Fruit fly (Drosophila melanogaster) whole organism, embryonic: ENCODE results near the gene CG14965.
A peak's percentile ranks its signal among the peaks of the same experiment; 100 is the strongest.

Experiments
- Atf6 ChIP-seq: fragments of 200-800 bp; sonication (Bioruptor generic); IDR thresholded peaks from 2 replicates; pipeline ENCODE4 v1.3.6; 2022; ENCODE audit warnings: missing biosample characterization, missing genetic modification characterization
- CG11695 ChIP-seq: fragments of 200-800 bp; sonication (Bioruptor generic); IDR thresholded peaks from 3 replicates; pipeline ENCODE4 v1.3.6; 2022; ENCODE audit warnings: missing biosample characterization, missing genetic modification characterization
- CG11696 ChIP-seq: fragments of 200-800 bp; sonication (Bioruptor generic); IDR thresholded peaks from 2 replicates; pipeline ENCODE4 v1.3.6; 2022; ENCODE audit warnings: missing biosample characterization, missing genetic modification characterization
- CG13424 ChIP-seq: fragments of 200-800 bp; sonication (Bioruptor generic); optimal IDR thresholded peaks from 2 replicates; lab custom pipeline; 2019; ENCODE audit warnings: missing biosample characterization, mild to moderate bottlenecking, missing genetic modification characterization, moderate library complexity
- CG14441 ChIP-seq: fragments of 200-800 bp; sonication (Bioruptor generic); IDR thresholded peaks from 2 replicates; pipeline ENCODE4 v1.3.6; 2022; ENCODE audit warnings: missing biosample characterization, missing genetic modification characterization
- CG14860 ChIP-seq: fragments of 200-800 bp; sonication (Bioruptor generic); IDR thresholded peaks from 3 replicates; pipeline ENCODE4 v1.3.6; 2022; ENCODE audit warnings: missing biosample characterization, missing genetic modification characterization; ENCODE audit not compliant: partially characterized antibody
- CG15601 ChIP-seq: fragments of 200-800 bp; sonication (Bioruptor generic); optimal IDR thresholded peaks from 3 replicates; lab custom pipeline; 2019; ENCODE audit warnings: missing biosample characterization, mild to moderate bottlenecking, missing genetic modification characterization, moderate library complexity
- CG1602 ChIP-seq: fragments of 200-800 bp; sonication (Bioruptor generic); optimal IDR thresholded peaks from 3 replicates; lab custom pipeline; 2016; ENCODE audit warnings: missing biosample characterization, missing genetic modification characterization
- CG17359 ChIP-seq: fragments of 200-800 bp; sonication (Bioruptor generic); optimal IDR thresholded peaks from 3 replicates; lab custom pipeline; 2018; ENCODE audit warnings: missing biosample characterization, mild to moderate bottlenecking, missing genetic modification characterization, moderate library complexity
- CG17568 ChIP-seq: fragments of 200-800 bp; sonication (Bioruptor generic); optimal IDR thresholded peaks from 2 replicates; lab custom pipeline; 2018; ENCODE audit warnings: missing biosample characterization, mild to moderate bottlenecking, missing genetic modification characterization, moderate library complexity
- CG2120 ChIP-seq: fragments of 200-800 bp; sonication (Bioruptor generic); optimal IDR thresholded peaks from 3 replicates; lab custom pipeline; 2016; ENCODE audit warnings: missing biosample characterization, missing genetic modification characterization
- CG2199 ChIP-seq: fragments of 200-800 bp; sonication (Bioruptor generic); IDR thresholded peaks from 3 replicates; pipeline ENCODE4 v1.3.6; 2022; ENCODE audit warnings: missing biosample characterization, missing genetic modification characterization
- CG31365 ChIP-seq: fragments of 200-800 bp; sonication (Bioruptor generic); optimal IDR thresholded peaks from 2 replicates; lab custom pipeline; 2018; ENCODE audit warnings: missing biosample characterization, mild to moderate bottlenecking, missing genetic modification characterization
- CG31388 ChIP-seq: fragments of 200-800 bp; sonication (Bioruptor generic); optimal IDR thresholded peaks from 2 replicates; lab custom pipeline; 2016; ENCODE audit warnings: missing biosample characterization, missing genetic modification characterization
- CG4282 ChIP-seq: fragments of 200-800 bp; sonication (Bioruptor generic); optimal IDR thresholded peaks from 2 replicates; lab custom pipeline; 2016; ENCODE audit warnings: missing biosample characterization, missing genetic modification characterization
- CG4707 ChIP-seq: fragments of 200-800 bp; sonication (Bioruptor generic); optimal IDR thresholded peaks from 2 replicates; lab custom pipeline; 2018; ENCODE audit warnings: missing biosample characterization, mild to moderate bottlenecking, missing genetic modification characterization, moderate library complexity
- CG4854 ChIP-seq: fragments of 200-800 bp; sonication (Bioruptor generic); optimal IDR thresholded peaks from 2 replicates; lab custom pipeline; 2016; ENCODE audit warnings: missing biosample characterization, missing genetic modification characterization, inconsistent platforms
- CG5245 ChIP-seq: fragments of 200-800 bp; sonication (Bioruptor generic); optimal IDR thresholded peaks from 3 replicates; lab custom pipeline; 2016; ENCODE audit warnings: missing biosample characterization, missing genetic modification characterization
- CG6175 ChIP-seq: fragments of 200-800 bp; sonication (Bioruptor generic); IDR thresholded peaks from 3 replicates; pipeline ENCODE4 v1.3.6; 2022; ENCODE audit warnings: missing biosample characterization, missing genetic modification characterization
- CG8089 ChIP-seq: fragments of 200-800 bp; sonication (Bioruptor generic); optimal IDR thresholded peaks from 3 replicates; lab custom pipeline; 2016; ENCODE audit warnings: missing biosample characterization, missing genetic modification characterization
- Dad ChIP-seq: fragments of 200-800 bp; sonication (Bioruptor generic); optimal IDR thresholded peaks from 3 replicates; lab custom pipeline; 2016; ENCODE audit warnings: missing biosample characterization, missing genetic modification characterization
- Elba2 ChIP-seq: fragments of 200-800 bp; sonication (Bioruptor generic); optimal IDR thresholded peaks from 3 replicates; lab custom pipeline; 2016; ENCODE audit warnings: missing biosample characterization, missing genetic modification characterization
- Fer2 ChIP-seq: fragments of 200-800 bp; sonication (Bioruptor generic); optimal IDR thresholded peaks from 2 replicates; lab custom pipeline; 2018; ENCODE audit warnings: missing biosample characterization, mild to moderate bottlenecking, missing genetic modification characterization, moderate library complexity
- H15 ChIP-seq: fragments of 200-800 bp; sonication (Bioruptor generic); IDR thresholded peaks from 3 replicates; pipeline ENCODE4 v1.3.6; 2022; ENCODE audit warnings: missing biosample characterization, missing genetic modification characterization
- H2.0 ChIP-seq: fragments of 200-800 bp; sonication (Bioruptor generic); IDR thresholded peaks from 2 replicates; pipeline ENCODE4 v1.3.6; 2022; ENCODE audit warnings: missing biosample characterization, missing genetic modification characterization
- HHEX ChIP-seq: fragments of 200-800 bp; sonication (Bioruptor generic); optimal IDR thresholded peaks from 3 replicates; lab custom pipeline; 2017; ENCODE audit warnings: missing biosample characterization, mild to moderate bottlenecking, missing genetic modification characterization, missing genetic modification reagents
- HmgZ ChIP-seq: fragments of 200-800 bp; sonication (Bioruptor generic); optimal IDR thresholded peaks from 2 replicates; lab custom pipeline; 2018; ENCODE audit warnings: missing biosample characterization, mild to moderate bottlenecking, missing genetic modification characterization
- Lhr ChIP-seq: fragments of 200-800 bp; sonication (Bioruptor generic); optimal IDR thresholded peaks from 3 replicates; lab custom pipeline; 2017; ENCODE audit warnings: mild to moderate bottlenecking, missing biosample characterization, missing genetic modification reagents, missing genetic modification characterization
- Optix ChIP-seq: fragments of 200-800 bp; sonication (Bioruptor generic); IDR thresholded peaks from 3 replicates; pipeline ENCODE4 v1.3.6; 2022; ENCODE audit warnings: missing biosample characterization, missing genetic modification characterization
- Ravus ChIP-seq: fragments of 200-800 bp; sonication (Bioruptor generic); IDR thresholded peaks from 2 replicates; pipeline ENCODE4 v1.3.6; 2022; ENCODE audit warnings: missing biosample characterization, missing genetic modification characterization
- Sry-β ChIP-seq: fragments of 200-800 bp; sonication (Bioruptor generic); optimal IDR thresholded peaks from 2 replicates; lab custom pipeline; 2018; ENCODE audit warnings: missing biosample characterization, mild to moderate bottlenecking, missing genetic modification characterization, moderate library complexity
- Taf1 ChIP-seq: fragments of 200-800 bp; sonication (Bioruptor generic); IDR thresholded peaks from 2 replicates; pipeline ENCODE4 v1.3.6; 2022; ENCODE audit warnings: missing biosample characterization, missing genetic modification characterization
- Xrp1 ChIP-seq: fragments of 200-800 bp; sonication (Bioruptor generic); IDR thresholded peaks from 2 replicates; pipeline ENCODE4 v1.3.6; 2022; ENCODE audit warnings: missing biosample characterization, missing genetic modification characterization
- bab2 ChIP-seq: fragments of 200-800 bp; sonication (Bioruptor generic); optimal IDR thresholded peaks from 2 replicates; lab custom pipeline; 2016; ENCODE audit warnings: missing biosample characterization, missing genetic modification characterization
- esg ChIP-seq: fragments of 200-800 bp; sonication (Bioruptor generic); conservative IDR thresholded peaks from 2 replicates; pipeline ENCODE4 v1.3.6; 2022; ENCODE audit warnings: missing biosample characterization, missing genetic modification characterization
- exex ChIP-seq: fragments of 200-800 bp; sonication (Bioruptor generic); optimal IDR thresholded peaks from 4 replicates; lab custom pipeline; 2018; ENCODE audit warnings: missing biosample characterization, mild to moderate bottlenecking, missing genetic modification characterization, moderate library complexity
- her ChIP-seq: fragments of 200-800 bp; sonication (Bioruptor generic); optimal IDR thresholded peaks from 2 replicates; lab custom pipeline; 2016; ENCODE audit warnings: missing biosample characterization, missing genetic modification characterization
- inv ChIP-seq: fragments of 200-800 bp; sonication (Bioruptor generic); IDR thresholded peaks from 2 replicates; pipeline ENCODE4 v1.3.6; 2022; ENCODE audit warnings: missing biosample characterization, missing genetic modification characterization; ENCODE audit not compliant: partially characterized antibody
- jigr1 ChIP-seq: fragments of 200-800 bp; sonication (Bioruptor generic); IDR thresholded peaks from 3 replicates; pipeline ENCODE4 v1.3.6; 2022; ENCODE audit warnings: missing biosample characterization, missing genetic modification characterization
- kay ChIP-seq: fragments of 200-800 bp; sonication (Bioruptor generic); optimal IDR thresholded peaks from 2 replicates; lab custom pipeline; 2016; ENCODE audit warnings: missing biosample characterization, missing genetic modification characterization
- ken ChIP-seq: fragments of 200-800 bp; sonication (Bioruptor generic); IDR thresholded peaks from 3 replicates; pipeline ENCODE4 v1.3.6; 2022; ENCODE audit warnings: missing biosample characterization, missing genetic modification characterization
- lov ChIP-seq, 2 experiments: fragments of 200-800 bp in 1 of 2; fragments of >200 bp in 1 of 2; sonication (Bioruptor generic) in 1 of 2; IDR thresholded peaks in 1 of 2; optimal IDR thresholded peaks in 1 of 2; 2 replicates in 1 of 2; 3 replicates in 1 of 2; pipeline versions ENCODE4 v1.3.6 to Lab custom; 2017 to 2022; ENCODE audit warnings: missing biosample characterization in 1 of 2, missing genetic modification characterization in 1 of 2
- org-1 ChIP-seq: fragments of 200-800 bp; sonication (Bioruptor generic); optimal IDR thresholded peaks from 2 replicates; lab custom pipeline; 2017; ENCODE audit warnings: missing biosample characterization, missing genetic modification characterization
- pb ChIP-seq: fragments of 200-800 bp; sonication (Bioruptor generic); optimal IDR thresholded peaks from 3 replicates; lab custom pipeline; 2016; ENCODE audit warnings: missing biosample characterization, missing genetic modification characterization
- prd ChIP-seq, 3 experiments: fragments of >200 bp in 2 of 3; fragments of 200-800 bp in 1 of 3; sonication (Bioruptor generic) in 1 of 3; optimal IDR thresholded peaks in 2 of 3; IDR thresholded peaks in 1 of 3; 2 replicates in 2 of 3; 3 replicates in 1 of 3; pipeline versions ENCODE4 v1.3.6 to Lab custom; 2017 to 2022; ENCODE audit warnings: missing biosample characterization in 1 of 3, missing genetic modification characterization in 1 of 3
- sens-2 ChIP-seq: fragments of 200-800 bp; sonication (Bioruptor generic); IDR thresholded peaks from 2 replicates; pipeline ENCODE4 v1.3.6; 2022; ENCODE audit warnings: missing biosample characterization, missing genetic modification characterization
- sim ChIP-seq: fragments of 200-800 bp; sonication (Bioruptor generic); IDR thresholded peaks from 2 replicates; pipeline ENCODE4 v1.3.6; 2022; ENCODE audit warnings: missing biosample characterization, missing genetic modification characterization
- so ChIP-seq: fragments of 200-800 bp; sonication (Bioruptor generic); IDR thresholded peaks from 3 replicates; pipeline ENCODE4 v1.3.6; 2022; ENCODE audit warnings: missing biosample characterization, missing genetic modification characterization
- ttk ChIP-seq: fragments of 200-800 bp; sonication (Bioruptor generic); IDR thresholded peaks from 2 replicates; pipeline ENCODE4 v2.1.2; 2022; ENCODE audit warnings: missing biosample characterization, missing genetic modification characterization
- zen2 ChIP-seq: fragments of 200-800 bp; sonication (Bioruptor generic); IDR thresholded peaks from 3 replicates; pipeline ENCODE4 v1.3.6; 2022; ENCODE audit warnings: missing biosample characterization, missing genetic modification characterization; ENCODE audit not compliant: partially characterized antibody

Gene CG14965

DNA sequence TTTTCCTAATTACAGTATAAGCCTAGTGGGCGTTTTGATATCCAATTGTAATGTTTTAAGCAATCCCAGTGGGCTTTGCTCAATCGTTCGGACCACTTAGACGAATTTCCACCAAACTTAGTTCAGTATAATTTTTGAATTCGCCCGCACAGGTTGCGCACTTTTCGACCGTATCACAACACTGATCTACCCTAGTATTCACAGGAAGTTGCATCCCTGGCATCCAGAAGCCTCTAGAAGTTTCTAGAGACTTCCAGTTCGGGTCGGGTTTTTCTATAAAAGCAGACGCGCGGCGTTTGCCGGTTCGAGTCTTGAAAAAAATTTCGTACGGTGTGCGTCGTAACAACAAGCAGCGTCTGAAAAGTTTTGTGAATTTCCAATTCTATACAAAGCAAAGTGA, 621 bp upstream of the CG14965 start, which contains the start of gene Hsp83 (continued):
- TF ChIP-seq CG2120 (GFP tag; lab: Kevin White, UChicago) (peak; percentile 86), inv (GFP tag; lab: Robert Waterston, UW) (no peak), CG5245 (GFP tag; lab: Kevin White, UChicago) (peak; percentile 91), Atf6 (GFP tag; lab: Robert Waterston, UW) (peak; percentile 95), CG2199 (GFP tag; lab: Robert Waterston, UW) (peak; percentile 75; the same call in 1 of the 3 replicates), so (GFP tag; lab: Robert Waterston, UW) (peak; percentile 95), Taf1 (GFP tag; lab: Robert Waterston, UW) (peak; percentile 71), esg (peak; percentile 63), CG6175 (peak; percentile 90), CG14860 (GFP tag; lab: Robert Waterston, UW) (no peak), CG4854 (GFP tag; lab: Kevin White, UChicago) (peak; percentile 95), CG4707 (GFP tag; lab: Kevin White, UChicago) (peak; percentile 98), HmgZ (tag; lab: Kevin White, UChicago) (peak; percentile 97), CG8089 (peak; percentile 92), ttk (GFP tag; lab: Robert Waterston, UW) (peak; percentile 89), Ravus (GFP tag; lab: Robert Waterston, UW) (peak; percentile 25; the same call in 1 of the 2 replicates), sim (GFP tag; lab: Robert Waterston, UW) (peak; percentile 92), ken (GFP tag; lab: Robert Waterston, UW) (peak; percentile 92), CG14441 (GFP tag; lab: Robert Waterston, UW) (peak; percentile 83), zen2 (GFP tag; lab: Robert Waterston, UW) (no peak; the same call in 2 of the 3 replicates), CG31388 (GFP tag; lab: Kevin White, UChicago) (peak; percentile 58), CG13424 (tag; lab: Kevin White, UChicago) (peak; percentile 72), CG11696 (GFP tag; lab: Robert Waterston, UW) (peak; percentile 79), exex (tag; lab: Kevin White, UChicago) (peak; percentile 84), Fer2 (tag; lab: Kevin White, UChicago) (peak; percentile 91), CG11695 (GFP tag; lab: Robert Waterston, UW) (peak; percentile 84), Optix (peak; percentile 91), pb (GFP tag; lab: Kevin White, UChicago) (peak; percentile 96), CG15601 (tag; lab: Kevin White, UChicago) (peak; percentile 93), Xrp1 (GFP tag; lab: Robert Waterston, UW) (peak; percentile 71), lov (optimal IDR thresholded peaks at IDR 0.05; lab: Kevin White, UChicago) (no peak), lov (GFP tag; IDR thresholded peaks at IDR 0.05; lab: Robert Waterston, UW) (peak; percentile 98), Sry-β (GFP tag; lab: Kevin White, UChicago) (peak; percentile 73), CG1602 (GFP tag; lab: Kevin White, UChicago) (peak; percentile 52), CG17359 (tag; lab: Kevin White, UChicago) (peak; percentile 95), H2.0 (GFP tag; lab: Robert Waterston, UW) (peak; percentile 87), Lhr (GFP tag; lab: Kevin White, UChicago) (peak; percentile 91), org-1 (GFP tag; lab: Kevin White, UChicago) (peak; percentile 95), jigr1 (GFP tag; lab: Robert Waterston, UW) (no peak), H15 (peak; percentile 92), CG4282 (peak; percentile 85), her (peak; percentile 96), CG17568 (GFP tag; lab: Kevin White, UChicago) (peak; percentile 99), Dad (GFP tag; lab: Kevin White, UChicago) (peak; percentile 95), kay (GFP tag; lab: Kevin White, UChicago) (peak; percentile 63), bab2 (peak; percentile 79), Elba2 (GFP tag; lab: Kevin White, UChicago) (peak; percentile 68), sens-2 (peak; percentile 97), HHEX (GFP tag; lab: Kevin White, UChicago) (peak; percentile 99), CG31365 (tag; lab: Kevin White, UChicago) (peak; percentile 95), prd (optimal IDR thresholded peaks at IDR 0.05; lab: Kevin White, UChicago) (no peak), prd (GFP tag; IDR thresholded peaks at IDR 0.05; lab: Robert Waterston, UW) (peak; percentile 71)
